Fruit fly (Drosophila melanogaster): Measurements from ENCODE around the gene CG31820.

The CG31820 gene

DNA sequence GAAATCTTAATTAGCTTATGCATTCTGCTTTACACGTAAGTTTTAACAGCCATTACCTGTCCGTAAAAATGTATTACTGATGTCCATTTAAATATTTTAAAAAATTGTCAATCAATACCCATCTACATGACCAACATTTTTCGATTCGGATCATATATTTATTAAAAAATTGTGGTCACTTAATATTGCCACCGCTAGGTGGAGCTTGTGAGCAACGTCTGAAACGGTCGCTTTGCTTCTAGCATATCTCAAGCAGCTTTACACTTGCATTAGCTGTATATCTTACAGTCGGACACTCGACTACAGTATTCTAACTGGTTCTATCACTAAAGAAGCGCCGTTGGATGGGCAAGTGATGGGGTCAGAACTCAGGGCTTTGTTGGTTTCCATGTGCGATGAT is 20.6 kb upstream of the CG31820 start:
- TF ChIP-seq Sp1 (GFP tag; optimal IDR thresholded peaks at IDR 0.05) (no peak), Jra (GFP tag; optimal IDR thresholded peaks at IDR 0.05) (no peak), dl (GFP tag; optimal IDR thresholded peaks at IDR 0.05; ENCODE audit: insufficient read depth in 1 of 2, partially characterized antibody in 2 of 2) (no peak), dmrt93B (GFP tag; optimal IDR thresholded peaks at IDR 0.05) (no peak), dsf (GFP tag; optimal IDR thresholded peaks at IDR 0.05; ENCODE audit: borderline replicate concordance) (no peak)

DNA sequence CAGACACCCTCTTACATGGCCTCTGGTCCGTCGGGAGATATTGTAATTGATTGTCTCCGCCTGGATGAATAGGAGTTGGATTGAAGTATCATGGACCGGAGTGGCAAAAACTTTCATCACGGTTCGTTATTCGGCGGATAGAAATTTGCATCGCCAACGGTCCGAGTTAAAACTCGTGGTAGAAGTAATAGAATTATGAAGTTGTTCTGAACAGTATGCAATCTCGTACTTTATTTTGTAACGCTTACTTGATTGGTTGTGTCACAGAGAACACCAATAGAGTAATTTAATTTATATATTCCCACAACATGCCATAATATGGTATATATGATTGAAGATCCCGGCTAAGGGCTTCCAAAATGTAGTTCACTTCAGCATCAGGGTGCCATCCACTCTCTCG is 2.1 kb downstream of the CG31820 start, which contains the start of the genes CG13245 and CG43816:
Gene CG13245 (plus strand): TSS at position 301 of the 400 bp plus-strand sequence.
Gene CG43816 (plus strand): TSS at position 301 of the 400 bp plus-strand sequence.
- no peak for TF ChIP-seq h (GFP tag; optimal IDR thresholded peaks at IDR 0.05)
- TF ChIP-seq GATAd (GFP tag; optimal IDR thresholded peaks at IDR 0.05) = no peak
- no peak for TF ChIP-seq Sp1 (GFP tag; optimal IDR thresholded peaks at IDR 0.05)
- TF ChIP-seq dl (GFP tag; optimal IDR thresholded peaks at IDR 0.05; ENCODE audit: insufficient read depth in 1 of 2, partially characterized antibody in 2 of 2) = no peak
- no peak for TF ChIP-seq CG32264 (GFP tag; optimal IDR thresholded peaks at IDR 0.05)
- TF ChIP-seq sv (GFP tag; optimal IDR thresholded peaks at IDR 0.05) = no peak

DNA sequence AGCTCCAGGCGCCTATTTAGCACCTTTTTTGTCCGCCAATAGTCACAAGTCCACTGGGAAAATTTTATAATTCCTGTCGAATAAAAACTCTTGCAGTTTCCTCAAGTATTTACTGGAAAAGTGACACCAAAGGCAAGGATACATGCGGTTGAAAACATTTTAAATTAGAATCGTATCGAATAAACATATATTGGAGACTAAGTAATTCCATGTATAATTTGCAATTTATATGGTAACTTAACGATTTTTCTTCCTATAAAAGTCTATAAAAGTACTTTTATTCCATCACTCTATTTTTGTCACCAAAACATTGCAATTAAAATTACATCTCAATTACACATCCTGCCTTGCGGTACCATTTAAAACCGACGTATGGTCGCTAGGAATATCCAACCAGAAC is 2.5 kb downstream of the CG31820 start, which contains the start of gene CG34167:
Gene CG34167 (minus strand): TSS at position 101 of the 400 bp plus-strand sequence.
- no peak for TF ChIP-seq OdsH (GFP tag; optimal IDR thresholded peaks at IDR 0.05)
- no peak for TF ChIP-seq Jra (GFP tag; optimal IDR thresholded peaks at IDR 0.05)
- no peak for TF ChIP-seq dsf (GFP tag; optimal IDR thresholded peaks at IDR 0.05; ENCODE audit: borderline replicate concordance)
- no peak for TF ChIP-seq N (GFP tag; optimal IDR thresholded peaks at IDR 0.05)

DNA sequence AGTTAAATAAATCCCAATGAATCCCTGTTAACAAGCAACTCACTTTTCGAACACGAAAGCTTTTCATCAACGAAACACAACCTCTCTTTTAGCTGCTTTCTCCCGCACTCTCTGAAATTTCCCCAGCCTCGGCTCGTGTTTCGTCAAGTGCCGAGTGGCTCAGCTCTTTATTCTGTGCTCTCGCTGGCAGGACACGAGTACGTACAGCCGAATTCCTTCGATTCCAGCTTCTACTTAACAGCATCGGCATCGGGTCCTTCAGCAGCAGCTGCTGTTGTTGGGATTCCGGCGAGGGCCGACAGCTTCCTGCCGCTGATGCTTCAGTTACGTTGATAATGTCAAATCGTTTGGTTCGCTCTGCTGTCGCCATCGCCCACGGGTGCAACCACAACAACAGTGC is 5.9 kb downstream of the CG31820 start, which contains the start of gene beat-Ic:
Gene beat-Ic (plus strand): TSS at position 93 of the 400 bp plus-strand sequence.
- TF ChIP-seq h (GFP tag; optimal IDR thresholded peaks at IDR 0.05) = no peak

DNA sequence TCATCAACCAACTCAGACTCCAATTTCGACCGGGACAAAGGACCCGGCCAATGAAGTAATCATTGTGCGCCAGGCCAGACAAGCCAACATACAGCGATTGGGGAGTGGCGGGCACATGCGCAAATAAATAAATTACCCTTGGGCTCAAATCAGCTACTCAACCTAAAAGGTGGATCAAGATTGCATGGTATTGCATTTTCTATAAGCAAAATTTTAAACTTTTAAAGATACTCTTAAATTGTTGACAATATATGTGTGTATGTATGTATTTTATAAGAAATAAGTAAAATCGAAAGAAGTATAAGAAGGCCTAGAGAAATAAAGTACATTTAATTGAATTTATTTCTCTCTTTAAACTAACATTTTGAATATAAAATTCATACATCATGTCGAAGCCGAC is 26.9 kb downstream of the CG31820 start, which contains the start of gene CG10839:
Gene CG10839 (plus strand): TSS at position 301 of the 400 bp plus-strand sequence.
- TF ChIP-seq sage (GFP tag; optimal IDR thresholded peaks at IDR 0.05) = no peak
- TF ChIP-seq dmrt93B (GFP tag; optimal IDR thresholded peaks at IDR 0.05) = no peak
- no peak for TF ChIP-seq Abd-B (GFP tag; optimal IDR thresholded peaks at IDR 0.05)
- TF ChIP-seq jim (GFP tag; optimal IDR thresholded peaks at IDR 0.05) = no peak
- TF ChIP-seq Mio (GFP tag; optimal IDR thresholded peaks at IDR 0.05) = no peak
- TF ChIP-seq Rel (GFP tag; optimal IDR thresholded peaks at IDR 0.05) = no peak
- no peak for TF ChIP-seq Rel (tag; optimal IDR thresholded peaks at IDR 0.05)
- TF ChIP-seq brk (GFP tag; optimal IDR thresholded peaks at IDR 0.05) = no peak
- no peak for TF ChIP-seq CrebA (GFP tag; optimal IDR thresholded peaks at IDR 0.05; ENCODE audit: borderline replicate concordance)
- no peak for TF ChIP-seq fru (GFP tag; optimal IDR thresholded peaks at IDR 0.05)

DNA sequence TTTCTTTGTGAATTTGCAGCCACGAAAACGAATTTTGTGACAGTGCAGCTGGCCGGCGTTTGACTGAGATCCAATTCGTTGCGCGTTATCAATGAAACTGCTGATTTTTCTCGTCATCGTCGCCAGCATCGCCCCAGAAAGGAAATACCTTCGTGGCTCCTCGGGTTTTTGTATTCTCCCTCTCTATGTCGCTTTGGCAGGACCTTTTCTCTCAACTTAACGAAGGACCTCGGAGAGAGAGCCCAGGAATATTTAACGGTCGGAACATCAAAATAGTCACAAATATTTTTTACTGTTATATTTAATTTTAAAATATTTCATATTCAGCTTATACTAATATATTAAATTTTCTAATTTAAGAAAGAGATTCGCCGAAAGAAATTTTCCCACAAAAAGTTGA is 43.7 kb downstream of the CG31820 start, which contains the start of gene beat-Ib:
Gene beat-Ib (minus strand): TSS at position 101 of the 400 bp plus-strand sequence.
- TF ChIP-seq CG32264 (GFP tag; optimal IDR thresholded peaks at IDR 0.05) = no peak

DNA sequence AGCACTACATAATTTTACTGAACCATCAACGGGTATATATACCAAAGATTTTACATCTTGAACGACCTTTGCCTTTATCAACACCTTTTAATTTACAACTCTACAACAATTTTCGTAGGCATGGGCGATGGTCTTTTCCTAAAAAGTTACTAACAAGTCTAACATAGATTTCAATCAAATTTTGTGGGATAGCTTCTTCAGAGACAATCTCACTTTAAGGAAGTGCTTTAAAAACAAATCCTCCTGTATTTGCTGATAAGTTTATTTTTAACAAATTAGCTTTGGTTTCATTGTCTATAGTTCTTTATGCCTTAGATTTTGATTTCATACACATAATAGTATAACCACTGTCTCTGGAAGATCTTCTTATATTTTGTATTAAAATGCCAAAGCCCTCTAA is 48.5 kb downstream of the CG31820 start, which contains the start of gene CG18063:
Gene CG18063 (plus strand): TSS at position 301 of the 400 bp plus-strand sequence.
- no peak for TF ChIP-seq Myc (optimal IDR thresholded peaks at IDR 0.05)
- no peak for TF ChIP-seq Hr78 (GFP tag; optimal IDR thresholded peaks at IDR 0.05)
